Fruit fly (Drosophila melanogaster): ENCODE results near the gene AhcyL2.

Gene AhcyL2

dm6 chr3R:16934154-16934992 is 47.6 kb downstream of the AhcyL2 start (continued):
- TF ChIP-seq prd (optimal IDR thresholded peaks at IDR 0.05) (no peak), prd (GFP tag; IDR thresholded peaks at IDR 0.05) (0 out of 3 replicates have a peak, but pooled peaks have one; percentile 9), Deaf1 (tag; optimal IDR thresholded peaks at IDR 0.05) (peak; percentile 62), grn (GFP tag; optimal IDR thresholded peaks at IDR 0.05) (peak; percentile 9), sens (GFP tag) (peak; percentile 84)

DNA sequence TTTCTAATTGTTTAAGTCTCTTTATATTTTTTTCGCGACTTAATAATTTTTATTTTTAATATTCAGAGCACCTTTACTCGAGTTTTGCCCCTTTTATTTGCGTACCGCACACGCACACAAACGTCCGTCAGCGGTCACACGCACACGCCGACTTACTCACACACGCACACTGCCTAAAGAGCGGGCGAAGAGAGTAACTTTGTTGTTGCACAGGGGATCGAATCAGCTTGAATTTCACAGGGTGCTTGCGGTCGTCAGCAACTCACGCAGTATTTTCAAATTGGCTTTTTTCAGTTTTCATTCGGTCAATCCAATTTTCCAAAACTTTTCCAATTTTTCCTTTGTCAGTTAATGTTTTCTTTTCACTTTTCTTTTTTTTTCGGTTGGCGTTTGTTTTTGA is 48.6 kb downstream of the AhcyL2 start:
- TF ChIP-seq insv (GFP tag; optimal IDR thresholded peaks at IDR 0.05) (peak in 1 of 2 experiments; percentile 73), chm (GFP tag; IDR thresholded peaks at IDR 0.05) (no peak), Sox100B (GFP tag; optimal IDR thresholded peaks at IDR 0.05) (no peak), cad (GFP tag; optimal IDR thresholded peaks at IDR 0.05) (peak; percentile 38), CG12942 (GFP tag; optimal IDR thresholded peaks at IDR 0.05) (no peak), CG2678 (tag; optimal IDR thresholded peaks at IDR 0.05) (no peak), CG11398 (GFP tag; optimal IDR thresholded peaks at IDR 0.05) (no peak), Aef1 (GFP tag; IDR thresholded peaks at IDR 0.05) (no peak), Asciz (GFP tag; optimal IDR thresholded peaks at IDR 0.05) (no peak), Trl (optimal IDR thresholded peaks at IDR 0.05) (peak; percentile 37 to 68), Trl (GFP tag; optimal IDR thresholded peaks at IDR 0.05) (no peak), Elba2 (GFP tag; optimal IDR thresholded peaks at IDR 0.05) (peak; percentile 70), Abd-B (GFP tag; optimal IDR thresholded peaks at IDR 0.05) (no peak), ems (GFP tag; optimal IDR thresholded peaks at IDR 0.05) (no peak), bab2 (GFP tag; optimal IDR thresholded peaks at IDR 0.05) (no peak), HLH54F (GFP tag; optimal IDR thresholded peaks at IDR 0.05) (no peak), CG4360 (GFP tag; IDR thresholded peaks at IDR 0.05) (peak; percentile 62; the same call in 1 of the 2 replicates), cg (GFP tag; optimal IDR thresholded peaks at IDR 0.05) (peak; percentile 82), HLHmδ (GFP tag; optimal IDR thresholded peaks at IDR 0.05) (peak; percentile 55), CG14965 (GFP tag; optimal IDR thresholded peaks at IDR 0.05; ENCODE audit: borderline replicate concordance) (no peak), exex (tag; optimal IDR thresholded peaks at IDR 0.05) (no peak), nerfin-2 (GFP tag; IDR thresholded peaks at IDR 0.05; ENCODE audit: partially characterized antibody) (no peak), CG6254 (GFP tag; optimal IDR thresholded peaks at IDR 0.05) (peak; percentile 99), CG7271 (tag; optimal IDR thresholded peaks at IDR 0.05) (no peak), CTCF (GFP tag; optimal IDR thresholded peaks at IDR 0.05) (peak; percentile 44), CG3163 (GFP tag; optimal IDR thresholded peaks at IDR 0.05) (peak; percentile 95), CG18764 (GFP tag; optimal IDR thresholded peaks at IDR 0.05) (no peak), grn (GFP tag; optimal IDR thresholded peaks at IDR 0.05) (no peak), CG7372 (GFP tag; IDR thresholded peaks at IDR 0.05) (no peak), CG12071 (GFP tag; optimal IDR thresholded peaks at IDR 0.05) (no peak), Nf-YB (GFP tag; optimal IDR thresholded peaks at IDR 0.05) (peak; percentile 5), z (GFP tag; IDR thresholded peaks at IDR 0.05) (0 out of 3 replicates have a peak, but pooled peaks have one; percentile 30), CG15479 (GFP tag; optimal IDR thresholded peaks at IDR 0.05) (peak; percentile 18), shn (GFP tag; optimal IDR thresholded peaks at IDR 0.05) (no peak)

DNA sequence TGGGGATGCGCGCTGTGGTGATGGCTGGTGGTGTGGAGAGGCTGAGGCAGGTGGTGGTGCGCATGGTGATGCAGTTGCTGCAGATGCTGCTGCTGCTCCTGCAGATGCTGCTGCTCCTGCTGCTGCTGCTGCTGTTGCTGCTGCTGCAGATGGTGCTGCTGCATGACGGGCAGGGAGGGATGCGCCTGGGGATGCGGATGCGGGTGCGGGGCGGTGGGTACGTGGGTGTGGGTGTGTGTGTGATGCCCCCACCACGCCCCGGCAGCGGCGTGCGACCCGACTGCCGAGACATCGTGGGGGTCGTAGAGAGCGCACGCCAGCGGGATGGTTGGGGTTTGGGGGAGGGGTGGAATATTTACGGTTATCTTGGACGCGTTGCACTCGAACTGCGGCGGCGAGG is 49.1 kb downstream of the AhcyL2 start:
- peak; percentile 49; the same call in 1 of the 2 replicates for TF ChIP-seq crol (GFP tag; IDR thresholded peaks at IDR 0.05)
- no peak for TF ChIP-seq CG10147 (GFP tag; optimal IDR thresholded peaks at IDR 0.05)
- peak; percentile 71 for TF ChIP-seq Hr39 (optimal IDR thresholded peaks at IDR 0.05)
- TF ChIP-seq Ets65A (GFP tag), result peak; percentile 66
- TF ChIP-seq lilli (GFP tag; optimal IDR thresholded peaks at IDR 0.05), result no peak

All from whole organism, embryonic.